Fruit fly (Drosophila melanogaster) Kc167 (cell line): Measurements from ENCODE around the gene CG40160.
"Not testable (repeated sequence)": the region's sequence is repeated elsewhere in the genome, so short reads cannot be mapped to it uniquely, and the experiment has no call there.

Experiments used
- Myc ChIP-seq: fragments of >200 bp; optimal IDR thresholded peaks from 2 replicates; lab custom pipeline; 2017; ENCODE audit warnings: missing external identifiers
- Sin3A ChIP-seq: fragments of >200 bp; optimal IDR thresholded peaks from 2 replicates; lab custom pipeline; 2018; ENCODE audit warnings: missing external identifiers
- h ChIP-seq: fragments of >200 bp; optimal IDR thresholded peaks from 3 replicates; lab custom pipeline; 2018; ENCODE audit warnings: missing external identifiers
- insv ChIP-seq: fragments of >200 bp; optimal IDR thresholded peaks from 3 replicates; lab custom pipeline; 2018; ENCODE audit warnings: missing external identifiers
- psq ChIP-seq: fragments of >200 bp; optimal IDR thresholded peaks from 2 replicates; lab custom pipeline; 2017; ENCODE audit warnings: missing external identifiers
- ttk ChIP-seq: sonication (Bioruptor generic); optimal IDR thresholded peaks from 2 replicates; lab custom pipeline; 2017; ENCODE audit warnings: missing external identifiers

The CG40160 gene

dm6 chr3L:26215515-26215914 is at the start of gene CG40160:
Gene CG40160, plus strand, starts transcription at chr3L:26215815.
- TF ChIP-seq psq (lab: Kevin White, UChicago); ttk; Sin3A: not testable (repeated sequence)

dm6 chr3L:26224016-26224415 is 8.4 kb downstream of the CG40160 start:
- no peak for TF ChIP-seq h (lab: Kevin White, UChicago)
- TF ChIP-seq insv (lab: Kevin White, UChicago): no peak
- no peak for TF ChIP-seq Myc (lab: Kevin White, UChicago)
- no peak for TF ChIP-seq Sin3A
- no peak for TF ChIP-seq ttk
- TF ChIP-seq psq (lab: Kevin White, UChicago): no peak
